Worm (Caenorhabditis elegans) whole organism, late embryonic: ENCODE results near the gene lido-6.

ENCODE experiments used
- ama-1 ChIP-seq: fragments of 150-350 bp; optimal IDR thresholded peaks from 2 replicates; lab custom pipeline; 2014
- ceh-9 ChIP-seq: sonication (generic microtip); optimal IDR thresholded peaks from 2 replicates; lab custom pipeline; 2016; ENCODE audit warnings: mild to moderate bottlenecking, missing genetic modification characterization, inconsistent platforms, missing compliant biosample characterization
- elt-2 ChIP-seq: sonication (generic microtip); optimal IDR thresholded peaks from 2 replicates; lab custom pipeline; 2016; ENCODE audit warnings: missing genetic modification reagents, missing genetic modification characterization, missing compliant biosample characterization
- fkh-10 ChIP-seq: fragments of 150-350 bp; optimal IDR thresholded peaks from 2 replicates; lab custom pipeline; 2014; ENCODE audit warnings: missing biosample characterization, missing genetic modification reagents, missing genetic modification characterization
- hlh-13 ChIP-seq: fragments of 200-800 bp; sonication (Bioruptor generic); optimal IDR thresholded peaks from 2 replicates; lab custom pipeline; 2018; ENCODE audit warnings: mild to moderate bottlenecking, missing genetic modification characterization, missing compliant biosample characterization
- mec-3 ChIP-seq: sonication (generic microtip); optimal IDR thresholded peaks from 2 replicates; lab custom pipeline; 2016; ENCODE audit warnings: borderline replicate concordance, missing genetic modification characterization, missing compliant biosample characterization
- pha-2 ChIP-seq: sonication (generic microtip); optimal IDR thresholded peaks from 2 replicates; lab custom pipeline; 2017; ENCODE audit warnings: mild to moderate bottlenecking, missing genetic modification characterization, missing compliant biosample characterization
- pqm-1 ChIP-seq: sonication (generic microtip); optimal IDR thresholded peaks from 2 replicates; lab custom pipeline; 2016; ENCODE audit warnings: missing genetic modification characterization, missing compliant biosample characterization
- sox-4 ChIP-seq: sonication (generic microtip); optimal IDR thresholded peaks from 2 replicates; lab custom pipeline; 2017; ENCODE audit warnings: mild to moderate bottlenecking, missing genetic modification characterization, inconsistent platforms, missing compliant biosample characterization
- zip-5 ChIP-seq: sonication (generic microtip); optimal IDR thresholded peaks from 2 replicates; lab custom pipeline; 2016; ENCODE audit warnings: missing genetic modification characterization, missing compliant biosample characterization

DNA sequence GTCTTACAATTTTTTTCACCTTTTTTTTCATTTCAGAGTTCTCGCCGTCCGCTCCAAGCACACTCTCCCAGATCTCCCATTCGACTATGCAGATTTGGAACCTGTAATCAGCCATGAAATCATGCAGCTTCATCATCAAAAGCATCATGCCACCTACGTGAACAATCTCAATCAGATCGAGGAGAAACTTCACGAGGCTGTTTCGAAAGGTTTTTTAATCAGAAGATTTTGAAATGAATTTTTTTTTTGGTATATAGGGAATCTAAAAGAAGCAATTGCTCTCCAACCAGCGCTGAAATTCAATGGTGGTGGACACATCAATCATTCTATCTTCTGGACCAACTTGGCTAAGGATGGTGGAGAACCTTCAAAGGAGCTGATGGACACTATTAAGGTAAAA lies 21.8 kb downstream of the lido-6 start, which contains the start of gene C08A9.3:
- TF ChIP-seq zip-5 (tag; lab: Kevin White, UChicago): no peak
- no peak for TF ChIP-seq pqm-1 (tag; lab: Kevin White, UChicago)
- no peak for TF ChIP-seq mec-3 (tag; lab: Kevin White, UChicago)
- no peak for TF ChIP-seq fkh-10
- no peak for TF ChIP-seq sox-4 (tag; lab: Kevin White, UChicago)
- no peak for TF ChIP-seq elt-2 (tag; lab: Kevin White, UChicago)
- TF ChIP-seq ceh-9 (tag; lab: Kevin White, UChicago): no peak
- TF ChIP-seq pha-2: no peak
- no peak for TF ChIP-seq hlh-13 (GFP tag; lab: Kevin White, UChicago)
- TF ChIP-seq ama-1: no peak
